Fruit fly (Drosophila melanogaster): ENCODE measurements around the gene Mec2.

dm6 chrX:19211982-19212381, 24.1 kb downstream of the Mec2 start, which contains the start of gene CG14195:
- TF ChIP-seq brk (GFP tag; optimal IDR thresholded peaks at IDR 0.05) (no peak), Mio (GFP tag; optimal IDR thresholded peaks at IDR 0.05) (no peak)
